Worm (Caenorhabditis elegans): ENCODE results near the gene miz-1.

ce11 chrIV:10826029-10826428 is 13.8 kb downstream of the miz-1 start:
- TF ChIP-seq fos-1 (tag; optimal IDR thresholded peaks at IDR 0.05) = no peak
- no peak for TF ChIP-seq aly-2 (tag; optimal IDR thresholded peaks at IDR 0.05)
- TF ChIP-seq R02D3.7 (tag; optimal IDR thresholded peaks at IDR 0.05) = no peak
- no peak for TF ChIP-seq lin-39 (tag; optimal IDR thresholded peaks at IDR 0.05)
- TF ChIP-seq ceh-16 (tag; optimal IDR thresholded peaks at IDR 0.05) = no peak
- TF ChIP-seq unc-62 (GFP tag; optimal IDR thresholded peaks at IDR 0.05) = no peak
- TF ChIP-seq ZK546.5 (tag; optimal IDR thresholded peaks at IDR 0.05) = no peak
- TF ChIP-seq mdl-1 (tag; optimal IDR thresholded peaks at IDR 0.05) = no peak
- TF ChIP-seq C34F6.9 (tag; optimal IDR thresholded peaks at IDR 0.05) = no peak
- no peak for TF ChIP-seq skn-1 (tag; optimal IDR thresholded peaks at IDR 0.05)
- no peak for TF ChIP-seq ztf-4 (tag; optimal IDR thresholded peaks at IDR 0.05)
- TF ChIP-seq ama-1 (optimal IDR thresholded peaks at IDR 0.05) = no peak
- TF ChIP-seq nhr-25 (tag; optimal IDR thresholded peaks at IDR 0.05) = no peak
